Fruit fly (Drosophila melanogaster): ENCODE results near the gene RhoGEF64C.

RhoGEF64C gene

dm6 chr3L:4698496-4698895 is 5.9 kb downstream of the RhoGEF64C start:
- TF ChIP-seq chinmo (GFP tag; IDR thresholded peaks at IDR 0.05; ENCODE audit: partially characterized antibody) (peak; percentile 57; the same call in 1 of the 4 replicates), nerfin-1 (tag; optimal IDR thresholded peaks at IDR 0.05) (no peak), sd (tag; optimal IDR thresholded peaks at IDR 0.05) (no peak), Aef1 (GFP tag; IDR thresholded peaks at IDR 0.05) (no peak), CG8359 (GFP tag; optimal IDR thresholded peaks at IDR 0.05; ENCODE audit: borderline replicate concordance) (no peak), CG11560 (tag; IDR thresholded peaks at IDR 0.05) (no peak), zfh2 (GFP tag; optimal IDR thresholded peaks at IDR 0.05) (no peak), Dp (GFP tag; optimal IDR thresholded peaks at IDR 0.05) (no peak), Adf1 (GFP tag; IDR thresholded peaks at IDR 0.05) (0 out of 2 replicates have a peak, but pooled peaks have one; percentile 0), CG1024 (GFP tag; IDR thresholded peaks at IDR 0.05) (no peak), HLH54F (GFP tag; optimal IDR thresholded peaks at IDR 0.05) (no peak), Ada2b (GFP tag; IDR thresholded peaks at IDR 0.05) (no peak), C15 (GFP tag; IDR thresholded peaks at IDR 0.05) (no peak), CG7786 (GFP tag; optimal IDR thresholded peaks at IDR 0.05) (no peak), Jarid2 (GFP tag; optimal IDR thresholded peaks at IDR 0.05) (no peak), CG9932 (GFP tag; IDR thresholded peaks at IDR 0.05) (no peak), vvl (GFP tag; IDR thresholded peaks at IDR 0.05) (peak; percentile 7), pzg (GFP tag; optimal IDR thresholded peaks at IDR 0.05) (no peak), CG17361 (GFP tag; IDR thresholded peaks at IDR 0.05) (no peak), bowl (GFP tag; IDR thresholded peaks at IDR 0.05) (no peak), Spps (tag; optimal IDR thresholded peaks at IDR 0.05) (no peak)

dm6 chr3L:4700091-4700490 is 7.5 kb downstream of the RhoGEF64C start:
- TF ChIP-seq CG10543 (GFP tag; optimal IDR thresholded peaks at IDR 0.05) (no peak), CG17829 (tag; optimal IDR thresholded peaks at IDR 0.05) (no peak), CG10366 (GFP tag; IDR thresholded peaks at IDR 0.05) (peak; percentile 13; the same call in 1 of the 2 replicates), Fer2 (tag; optimal IDR thresholded peaks at IDR 0.05) (no peak), ttk (GFP tag; IDR thresholded peaks at IDR 0.05) (peak; percentile 16; the same call in 1 of the 2 replicates), E2f2 (GFP tag; IDR thresholded peaks at IDR 0.05) (no peak), CG15011 (GFP tag; optimal IDR thresholded peaks at IDR 0.05) (no peak), CG13123 (GFP tag; optimal IDR thresholded peaks at IDR 0.05) (no peak), unc-4 (GFP tag; IDR thresholded peaks at IDR 0.05; ENCODE audit: partially characterized antibody) (no peak), CrebB (tag; optimal IDR thresholded peaks at IDR 0.05) (no peak), sens (GFP tag) (peak; percentile 57), gsb-n (tag; optimal IDR thresholded peaks at IDR 0.05) (no peak), Nf-YA (GFP tag; IDR thresholded peaks at IDR 0.05) (peak; percentile 29; the same call in 1 of the 2 replicates), mld (GFP tag; IDR thresholded peaks at IDR 0.05; ENCODE audit: partially characterized antibody) (no peak), cad (GFP tag; optimal IDR thresholded peaks at IDR 0.05) (no peak), nau (GFP tag; optimal IDR thresholded peaks at IDR 0.05) (no peak), hth (optimal IDR thresholded peaks at IDR 0.05) (no peak), jigr1 (GFP tag; IDR thresholded peaks at IDR 0.05) (no peak), CG12744 (GFP tag; optimal IDR thresholded peaks at IDR 0.05) (no peak), CG6791 (GFP tag; IDR thresholded peaks at IDR 0.05; ENCODE audit: partially characterized antibody) (no peak), ind (GFP tag; optimal IDR thresholded peaks at IDR 0.05) (no peak), CG13287 (GFP tag; IDR thresholded peaks at IDR 0.05; ENCODE audit: partially characterized antibody) (no peak), rib (GFP tag; IDR thresholded peaks at IDR 0.05) (no peak), tio (GFP tag; optimal IDR thresholded peaks at IDR 0.05) (no peak), scrt (GFP tag; optimal IDR thresholded peaks at IDR 0.05) (no peak), CG10462 (GFP tag; optimal IDR thresholded peaks at IDR 0.05) (no peak), crc (GFP tag; optimal IDR thresholded peaks at IDR 0.05) (no peak), D19B (GFP tag; optimal IDR thresholded peaks at IDR 0.05) (no peak), CG30020 (tag; optimal IDR thresholded peaks at IDR 0.05) (no peak), al (GFP tag; IDR thresholded peaks at IDR 0.05) (no peak), H15 (GFP tag; IDR thresholded peaks at IDR 0.05) (no peak), Blimp-1 (GFP tag; optimal IDR thresholded peaks at IDR 0.05) (no peak)
